Worm (Caenorhabditis elegans) whole organism, L4/young adult: Measurements from ENCODE around the gene Y116A8A.4.
A peak's percentile ranks its signal among the peaks of the same experiment; 100 is the strongest.

ENCODE experiments used
- W03F9.2 ChIP-seq: fragments of 150-350 bp; optimal IDR thresholded peaks from 2 replicates; lab custom pipeline; 2014; ENCODE audit warnings: missing biosample characterization, missing genetic modification characterization
- dao-5 ChIP-seq: sonication (generic microtip); optimal IDR thresholded peaks from 2 replicates; lab custom pipeline; 2016; ENCODE audit warnings: missing genotype, missing genetic modification characterization, moderate library complexity, missing compliant biosample characterization
- him-1 ChIP-seq: sonication (generic microtip); optimal IDR thresholded peaks from 2 replicates; lab custom pipeline; 2016; ENCODE audit warnings: missing genotype, missing genetic modification reagents, missing genetic modification characterization, missing compliant biosample characterization

ce11 chrIV:16865487-16865886 lies 42.9 kb downstream of the Y116A8A.4 start, which contains the start of gene gtsf-1:
- no peak for TF ChIP-seq him-1 (tag; lab: Kevin White, UChicago)
- no peak for TF ChIP-seq dao-5
- peak; percentile 61 for TF ChIP-seq W03F9.2 (tag; lab: Kevin White, UChicago)
